Fruit fly (Drosophila melanogaster): Measurements from ENCODE around the gene Tsp26A.

Gene Tsp26A

DNA sequence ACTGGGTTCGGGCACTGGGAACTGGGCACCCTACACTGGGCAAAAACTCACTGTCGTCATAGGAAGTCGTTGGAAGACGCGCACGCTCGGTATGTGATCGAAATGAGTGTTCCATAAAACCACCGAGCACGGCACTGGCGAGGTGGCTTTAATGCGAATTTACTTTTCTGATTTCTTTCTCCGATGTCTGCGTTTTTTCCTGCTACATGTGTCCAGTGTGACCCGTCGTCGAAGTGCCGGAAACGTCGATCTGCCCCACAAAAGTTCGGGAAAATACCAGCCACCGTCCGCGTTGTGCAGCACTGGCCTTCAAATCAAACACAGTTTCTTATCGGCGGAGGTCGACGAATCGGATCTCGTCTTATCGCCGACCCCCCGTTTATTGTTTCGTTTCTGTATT, 781 bp upstream of the Tsp26A start, which contains the start of gene Kdm5 (continued):
- peak; percentile 58 for TF ChIP-seq slbo (GFP tag; IDR thresholded peaks at IDR 0.05)
- TF ChIP-seq CG4404 (GFP tag; IDR thresholded peaks at IDR 0.05): peak; percentile 38; the same call in 1 of the 2 replicates
- TF ChIP-seq BEAF-32 (GFP tag; optimal IDR thresholded peaks at IDR 0.05): peak; percentile 43
- peak; percentile 30 for TF ChIP-seq tin (GFP tag; optimal IDR thresholded peaks at IDR 0.05)
- TF ChIP-seq CG7357 (GFP tag; IDR thresholded peaks at IDR 0.05): no peak
- no peak for TF ChIP-seq Dll (GFP tag; IDR thresholded peaks at IDR 0.05; ENCODE audit: partially characterized antibody)
- TF ChIP-seq lilli (GFP tag; optimal IDR thresholded peaks at IDR 0.05): peak; percentile 13
- peak; percentile 65 for TF ChIP-seq YL-1 (GFP tag; optimal IDR thresholded peaks at IDR 0.05)
- no peak for TF ChIP-seq org-1 (GFP tag; optimal IDR thresholded peaks at IDR 0.05)
- peak; percentile 45; the same call in 1 of the 2 replicates for TF ChIP-seq Drgx (GFP tag; IDR thresholded peaks at IDR 0.05)
- peak; percentile 37 for TF ChIP-seq jumu (GFP tag; optimal IDR thresholded peaks at IDR 0.05)
- TF ChIP-seq crol (GFP tag; IDR thresholded peaks at IDR 0.05): peak; percentile 48; the same call in 1 of the 2 replicates
- TF ChIP-seq pho (GFP tag; optimal IDR thresholded peaks at IDR 0.05): peak; percentile 42
- no peak for TF ChIP-seq ap (GFP tag; IDR thresholded peaks at IDR 0.05)
- peak; percentile 23 for TF ChIP-seq Xbp1 (GFP tag; optimal IDR thresholded peaks at IDR 0.05)
- TF ChIP-seq CG1024 (GFP tag; IDR thresholded peaks at IDR 0.05): no peak
- TF ChIP-seq tap (tag; optimal IDR thresholded peaks at IDR 0.05): no peak
- TF ChIP-seq CG9876 (GFP tag; optimal IDR thresholded peaks at IDR 0.05): peak; percentile 16
- peak in 1 of 2 experiments; percentile 12 for TF ChIP-seq crp (GFP tag; optimal IDR thresholded peaks at IDR 0.05)
- no peak for TF ChIP-seq gsb-n (tag; optimal IDR thresholded peaks at IDR 0.05)
- peak; percentile 54 for TF ChIP-seq NC2β (GFP tag; optimal IDR thresholded peaks at IDR 0.05)
- peak; percentile 52 for TF ChIP-seq bcd (GFP tag; optimal IDR thresholded peaks at IDR 0.05)
- TF ChIP-seq gfzf (GFP tag; optimal IDR thresholded peaks at IDR 0.05): peak; percentile 84
- TF ChIP-seq stc (GFP tag; IDR thresholded peaks at IDR 0.05): no peak
- 0 out of 3 replicates have a peak, but pooled peaks have one; percentile 12 for TF ChIP-seq knrl (GFP tag; IDR thresholded peaks at IDR 0.05; ENCODE audit: partially characterized antibody)
- peak; percentile 25 for TF ChIP-seq nmo (GFP tag; optimal IDR thresholded peaks at IDR 0.05)
- TF ChIP-seq Dfd (GFP tag; optimal IDR thresholded peaks at IDR 0.05): no peak
- peak in 1 of 2 experiments; percentile 50 for TF ChIP-seq Pdp1 (GFP tag; optimal IDR thresholded peaks at IDR 0.05)
- TF ChIP-seq trem (tag; optimal IDR thresholded peaks at IDR 0.05): peak; percentile 35
- peak; percentile 47; the same call in 1 of the 2 replicates for TF ChIP-seq chm (GFP tag; IDR thresholded peaks at IDR 0.05)
- TF ChIP-seq Ets97D (GFP tag; optimal IDR thresholded peaks at IDR 0.05): peak; percentile 86
- TF ChIP-seq E2f2 (GFP tag; IDR thresholded peaks at IDR 0.05): peak; percentile 67
- peak; percentile 38 for TF ChIP-seq CG17186 (GFP tag; optimal IDR thresholded peaks at IDR 0.05)
- TF ChIP-seq sens (GFP tag): peak; percentile 53
- peak; percentile 62 for TF ChIP-seq HmgZ (tag; optimal IDR thresholded peaks at IDR 0.05)
- TF ChIP-seq stwl (tag; optimal IDR thresholded peaks at IDR 0.05): peak; percentile 71
- TF ChIP-seq CG4730 (GFP tag; IDR thresholded peaks at IDR 0.05): no peak
- TF ChIP-seq caup (GFP tag; optimal IDR thresholded peaks at IDR 0.05; ENCODE audit: severe bottlenecking): peak; percentile 62
- TF ChIP-seq Med (GFP tag): peak; percentile 93
- peak; percentile 8 for TF ChIP-seq CG18262 (tag; optimal IDR thresholded peaks at IDR 0.05)
- no peak for TF ChIP-seq CG1832 (GFP tag; optimal IDR thresholded peaks at IDR 0.05)
- peak; percentile 70; the same call in 2 of the 3 replicates for TF ChIP-seq CG11456 (GFP tag; IDR thresholded peaks at IDR 0.05)
- peak; percentile 58 for TF ChIP-seq CG32532 (GFP tag; IDR thresholded peaks at IDR 0.05)
- peak; percentile 24 for TF ChIP-seq Hr3 (GFP tag; optimal IDR thresholded peaks at IDR 0.05)
- TF ChIP-seq fu2 (GFP tag; optimal IDR thresholded peaks at IDR 0.05): peak; percentile 35
- TF ChIP-seq CG12391 (tag; optimal IDR thresholded peaks at IDR 0.05): peak; percentile 9
- TF ChIP-seq bigmax (GFP tag; optimal IDR thresholded peaks at IDR 0.05): peak; percentile 31
- TF ChIP-seq vvl (GFP tag; IDR thresholded peaks at IDR 0.05): peak; percentile 61
- peak; percentile 87 for TF ChIP-seq CG4617 (GFP tag; optimal IDR thresholded peaks at IDR 0.05; ENCODE audit: borderline replicate concordance)
- TF ChIP-seq CG2202 (tag; optimal IDR thresholded peaks at IDR 0.05): no peak
- TF ChIP-seq CG12071 (GFP tag; optimal IDR thresholded peaks at IDR 0.05): no peak
